Fruit fly (Drosophila melanogaster): ENCODE measurements around the gene CG32066.

- no peak for TF ChIP-seq psq (optimal IDR thresholded peaks at IDR 0.05)
- no peak for TF ChIP-seq usp (GFP tag; optimal IDR thresholded peaks at IDR 0.05)
- TF ChIP-seq CG8478 (optimal IDR thresholded peaks at IDR 0.05): no peak
- TF ChIP-seq pan (optimal IDR thresholded peaks at IDR 0.05): no peak
- no peak for TF ChIP-seq EcR (GFP tag; optimal IDR thresholded peaks at IDR 0.05)
Observed at dm6 chr3L:10657311-10657710, 3.5 kb downstream of the CG32066 start.

Measured in whole organism.